Worm (Caenorhabditis elegans) whole organism, midembryonic: ENCODE data around the gene C54F6.17.

Experiments used
- T22C8.4 ChIP-seq: fragments of 200-800 bp; sonication (Bioruptor generic); IDR thresholded peaks from 2 replicates; pipeline ENCODE4 v1.3.6; 2022; ENCODE audit warnings: missing genetic modification characterization, missing compliant biosample characterization
- cog-1 ChIP-seq: sonication (generic microtip); optimal IDR thresholded peaks from 2 replicates; lab custom pipeline; 2016; ENCODE audit warnings: missing genetic modification characterization, missing compliant biosample characterization
- flt-1 ChIP-seq: fragments of 200-800 bp; sonication (Bioruptor generic); IDR thresholded peaks from 2 replicates; pipeline ENCODE4 v1.3.6; 2022; ENCODE audit warnings: missing genetic modification characterization, missing compliant biosample characterization
- klf-2 ChIP-seq: fragments of 200-800 bp; sonication (Bioruptor generic); conservative IDR thresholded peaks from 2 replicates; pipeline ENCODE4 v1.3.6; 2022; ENCODE audit warnings: missing genetic modification reagents, missing genetic modification characterization, missing compliant biosample characterization
- med-1 ChIP-seq: sonication (generic microtip); optimal IDR thresholded peaks from 2 replicates; lab custom pipeline; 2017; ENCODE audit warnings: missing genetic modification characterization, mild to moderate bottlenecking, missing compliant biosample characterization, antibody characterized with exemption, missing genetic modification reagents; ENCODE audit not compliant: insufficient read depth
- ref-1 ChIP-seq: fragments of 200-800 bp; sonication (Bioruptor generic); conservative IDR thresholded peaks from 2 replicates; pipeline ENCODE4 v1.3.6; 2022; ENCODE audit warnings: missing genetic modification reagents, missing genetic modification characterization, missing compliant biosample characterization
- tab-1 ChIP-seq: fragments of 200-800 bp; sonication (Bioruptor generic); IDR thresholded peaks from 2 replicates; pipeline ENCODE4 v1.3.6; 2022; ENCODE audit warnings: missing genetic modification characterization, missing compliant biosample characterization
- ztf-23 ChIP-seq: fragments of 200-800 bp; sonication (Bioruptor generic); IDR thresholded peaks from 2 replicates; pipeline ENCODE4 v1.3.6; 2022; ENCODE audit warnings: missing genetic modification reagents, missing genetic modification characterization, missing compliant biosample characterization
- ztf-29 ChIP-seq: fragments of 200-800 bp; sonication (Bioruptor generic); IDR thresholded peaks from 2 replicates; pipeline ENCODE4 v1.3.6; 2022; ENCODE audit warnings: missing genetic modification reagents, missing genetic modification characterization, missing compliant biosample characterization

Gene C54F6.17

ce11 chrV:7527153-7527552, at the start of gene C54F6.17:
TSS of gene C54F6.17 (plus strand) at chrV:7527453.
- TF ChIP-seq ztf-29 (no peak), cog-1 (tag; lab: Kevin White, UChicago) (no peak), flt-1 (no peak), ref-1 (GFP tag; lab: Robert Waterston, UW) (no peak), ztf-23 (GFP tag; lab: Robert Waterston, UW) (no peak), tab-1 (no peak), med-1 (GFP tag; lab: Kevin White, UChicago) (no peak), T22C8.4 (no peak), klf-2 (GFP tag; lab: Robert Waterston, UW) (no peak)

- TF ChIP-seq klf-2 (GFP tag; lab: Robert Waterston, UW) (no peak), cog-1 (tag; lab: Kevin White, UChicago) (no peak), ztf-29 (no peak), ztf-23 (GFP tag; lab: Robert Waterston, UW) (no peak), T22C8.4 (no peak), ref-1 (GFP tag; lab: Robert Waterston, UW) (no peak), flt-1 (no peak), tab-1 (no peak), med-1 (GFP tag; lab: Kevin White, UChicago) (no peak)
Measured at ce11 chrV:7478404-7478803, 48.8 kb upstream of the C54F6.17 start, which contains the start of gene str-190. TSS of gene str-190 (minus strand) at chrV:7478504.

- TF ChIP-seq flt-1, result no peak
- TF ChIP-seq T22C8.4, result no peak
- no peak for TF ChIP-seq cog-1 (tag; lab: Kevin White, UChicago)
- no peak for TF ChIP-seq ztf-23 (GFP tag; lab: Robert Waterston, UW)
- TF ChIP-seq med-1 (GFP tag; lab: Kevin White, UChicago), result no peak
- no peak for TF ChIP-seq tab-1
- no peak for TF ChIP-seq ztf-29
- no peak for TF ChIP-seq klf-2 (GFP tag; lab: Robert Waterston, UW)
- TF ChIP-seq ref-1 (GFP tag; lab: Robert Waterston, UW), result no peak
Measured at ce11 chrV:7480949-7481348, 46.3 kb upstream of the C54F6.17 start, which contains the start of gene C18B10.6. TSS of gene C18B10.6 (minus strand) at chrV:7481049.

- TF ChIP-seq ztf-23 (GFP tag; lab: Robert Waterston, UW), result no peak
- no peak for TF ChIP-seq ztf-29
- no peak for TF ChIP-seq med-1 (GFP tag; lab: Kevin White, UChicago)
- TF ChIP-seq cog-1 (tag; lab: Kevin White, UChicago), result no peak
- no peak for TF ChIP-seq klf-2 (GFP tag; lab: Robert Waterston, UW)
- TF ChIP-seq flt-1, result no peak
- TF ChIP-seq ref-1 (GFP tag; lab: Robert Waterston, UW), result no peak
- TF ChIP-seq tab-1, result no peak
- no peak for TF ChIP-seq T22C8.4
Measured at ce11 chrV:7485000-7485399, 42.3 kb upstream of the C54F6.17 start, which contains the start of gene srbc-8. TSS of gene srbc-8 (minus strand) at chrV:7485100.

- TF ChIP-seq cog-1 (tag; lab: Kevin White, UChicago) (no peak), med-1 (GFP tag; lab: Kevin White, UChicago) (no peak), ztf-23 (GFP tag; lab: Robert Waterston, UW) (no peak), klf-2 (GFP tag; lab: Robert Waterston, UW) (no peak), T22C8.4 (no peak), flt-1 (no peak), ztf-29 (no peak), tab-1 (no peak), ref-1 (GFP tag; lab: Robert Waterston, UW) (no peak)
Measured at ce11 chrV:7487518-7487917, 39.7 kb upstream of the C54F6.17 start, which contains the start of gene srbc-7. TSS of gene srbc-7 (minus strand) at chrV:7487618.

ce11 chrV:7490340-7490739, 36.9 kb upstream of the C54F6.17 start, which contains the start of gene srbc-9:
TSS of gene srbc-9 (minus strand) at chrV:7490440.
- no peak for TF ChIP-seq flt-1
- TF ChIP-seq ztf-23 (GFP tag; lab: Robert Waterston, UW), result no peak
- no peak for TF ChIP-seq T22C8.4
- no peak for TF ChIP-seq tab-1
- no peak for TF ChIP-seq ref-1 (GFP tag; lab: Robert Waterston, UW)
- no peak for TF ChIP-seq klf-2 (GFP tag; lab: Robert Waterston, UW)
- no peak for TF ChIP-seq med-1 (GFP tag; lab: Kevin White, UChicago)
- no peak for TF ChIP-seq cog-1 (tag; lab: Kevin White, UChicago)
- TF ChIP-seq ztf-29, result no peak

- TF ChIP-seq T22C8.4 (no peak), ref-1 (GFP tag; lab: Robert Waterston, UW) (no peak), klf-2 (GFP tag; lab: Robert Waterston, UW) (no peak), med-1 (GFP tag; lab: Kevin White, UChicago) (no peak), tab-1 (no peak), ztf-29 (no peak), flt-1 (no peak), cog-1 (tag; lab: Kevin White, UChicago) (no peak), ztf-23 (GFP tag; lab: Robert Waterston, UW) (no peak)
Measured at ce11 chrV:7492924-7493323, 34.3 kb upstream of the C54F6.17 start, which contains the start of gene srbc-10. TSS of gene srbc-10 (minus strand) at chrV:7493024.

ce11 chrV:7495189-7495588, 32.1 kb upstream of the C54F6.17 start, which contains the start of gene srbc-11:
TSS of gene srbc-11 (minus strand) at chrV:7495289.
- TF ChIP-seq flt-1, result no peak
- TF ChIP-seq med-1 (GFP tag; lab: Kevin White, UChicago), result no peak
- TF ChIP-seq cog-1 (tag; lab: Kevin White, UChicago), result no peak
- no peak for TF ChIP-seq ztf-29
- no peak for TF ChIP-seq ztf-23 (GFP tag; lab: Robert Waterston, UW)
- no peak for TF ChIP-seq tab-1
- no peak for TF ChIP-seq T22C8.4
- no peak for TF ChIP-seq klf-2 (GFP tag; lab: Robert Waterston, UW)
- no peak for TF ChIP-seq ref-1 (GFP tag; lab: Robert Waterston, UW)

- TF ChIP-seq ref-1 (GFP tag; lab: Robert Waterston, UW) (no peak), T22C8.4 (no peak)
Measured at ce11 chrV:7497440-7497839, 29.8 kb upstream of the C54F6.17 start, which contains the start of gene srh-79. TSS of gene srh-79 (plus strand) at chrV:7497740.

- no peak for TF ChIP-seq T22C8.4
- no peak for TF ChIP-seq flt-1
- no peak for TF ChIP-seq cog-1 (tag; lab: Kevin White, UChicago)
- TF ChIP-seq klf-2 (GFP tag; lab: Robert Waterston, UW), result no peak
- TF ChIP-seq med-1 (GFP tag; lab: Kevin White, UChicago), result no peak
- no peak for TF ChIP-seq ref-1 (GFP tag; lab: Robert Waterston, UW)
- no peak for TF ChIP-seq tab-1
- no peak for TF ChIP-seq ztf-29
- TF ChIP-seq ztf-23 (GFP tag; lab: Robert Waterston, UW), result no peak
Measured at ce11 chrV:7501194-7501593, 26.1 kb upstream of the C54F6.17 start.
